Fruit fly (Drosophila melanogaster) Kc167 (cell line): Measurements from ENCODE around the gene Pi3K68D.

ENCODE experiments used
- Myc ChIP-seq: fragments of >200 bp; optimal IDR thresholded peaks from 2 replicates; lab custom pipeline; 2017; ENCODE audit warnings: missing external identifiers
- Sin3A ChIP-seq: fragments of >200 bp; optimal IDR thresholded peaks from 2 replicates; lab custom pipeline; 2018; ENCODE audit warnings: missing external identifiers
- h ChIP-seq: fragments of >200 bp; optimal IDR thresholded peaks from 3 replicates; lab custom pipeline; 2018; ENCODE audit warnings: missing external identifiers
- insv ChIP-seq: fragments of >200 bp; optimal IDR thresholded peaks from 3 replicates; lab custom pipeline; 2018; ENCODE audit warnings: missing external identifiers
- psq ChIP-seq: fragments of >200 bp; optimal IDR thresholded peaks from 2 replicates; lab custom pipeline; 2017; ENCODE audit warnings: missing external identifiers
- ttk ChIP-seq: sonication (Bioruptor generic); optimal IDR thresholded peaks from 2 replicates; lab custom pipeline; 2017; ENCODE audit warnings: missing external identifiers

dm6 chr3L:11731841-11732240, 58.0 kb downstream of the Pi3K68D start, which contains the start of gene CG32087:
- TF ChIP-seq insv (lab: Kevin White, UChicago) (no peak), psq (lab: Kevin White, UChicago) (no peak), h (lab: Kevin White, UChicago) (no peak), ttk (no peak), Myc (lab: Kevin White, UChicago) (no peak), Sin3A (lab: Kevin White, UChicago) (no peak)
